Worm (Caenorhabditis elegans): ENCODE measurements around the gene kin-15.

kin-15 gene

DNA sequence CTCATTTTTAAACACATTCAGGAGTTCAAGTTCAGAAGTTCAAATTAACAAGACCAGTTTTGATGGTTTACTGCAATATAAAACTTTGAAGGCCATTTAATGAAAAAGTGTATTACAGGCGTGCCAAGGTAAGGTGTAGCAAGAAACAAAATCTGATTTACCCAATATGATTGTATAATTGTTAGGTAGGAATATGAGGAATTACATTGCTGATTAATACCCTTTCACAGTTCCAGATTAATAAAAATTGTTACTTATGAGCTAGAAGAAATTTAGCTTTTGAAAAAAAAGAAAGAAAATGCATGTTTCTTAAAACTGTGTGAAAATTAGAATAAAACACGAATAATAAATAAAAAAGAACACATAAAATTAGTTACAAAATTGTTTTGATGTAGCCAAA is at the start of gene kin-15:
TSS of gene kin-15 (minus strand) at position 101 of the 400 bp plus-strand sequence.
- TF ChIP-seq madf-5 (GFP tag; IDR thresholded peaks at IDR 0.05), result no peak

- TF ChIP-seq dmd-6 (GFP tag; IDR thresholded peaks at IDR 0.05), result peak; percentile 56
- TF ChIP-seq daf-12 (tag; optimal IDR thresholded peaks at IDR 0.05), result no peak
- TF ChIP-seq zip-2 (tag; optimal IDR thresholded peaks at IDR 0.05), result no peak
- TF ChIP-seq daf-16 (GFP tag; optimal IDR thresholded peaks at IDR 0.05), result no peak
- TF ChIP-seq daf-16 (tag; optimal IDR thresholded peaks at IDR 0.05), result peak; percentile 19
- peak; percentile 8 for TF ChIP-seq pqm-1 (tag; optimal IDR thresholded peaks at IDR 0.05)
- peak in 1 of 2 experiments; percentile 82 for TF ChIP-seq hif-1 (tag; optimal IDR thresholded peaks at IDR 0.05)
- TF ChIP-seq hlh-11 (tag; optimal IDR thresholded peaks at IDR 0.05), result peak; percentile 37
- peak; percentile 27 for TF ChIP-seq hlh-30 (tag; optimal IDR thresholded peaks at IDR 0.05; ENCODE audit: insufficient read depth)
- peak; percentile 23 for TF ChIP-seq nhr-28 (tag; optimal IDR thresholded peaks at IDR 0.05)
Measured at ce11 chrII:9482529-9482928, 49.0 kb upstream of the kin-15 start.

ce11 chrII:9481427-9481826 is 47.9 kb upstream of the kin-15 start:
- TF ChIP-seq aha-1 (tag) (peak; percentile 87), madf-5 (GFP tag; IDR thresholded peaks at IDR 0.05) (no peak), daf-16 (GFP tag; optimal IDR thresholded peaks at IDR 0.05) (no peak), daf-16 (tag; optimal IDR thresholded peaks at IDR 0.05) (peak; percentile 14), F10B5.3 (tag; optimal IDR thresholded peaks at IDR 0.05) (no peak), dmd-6 (GFP tag; IDR thresholded peaks at IDR 0.05) (peak; percentile 47; the same call in 1 of the 2 replicates)

DNA sequence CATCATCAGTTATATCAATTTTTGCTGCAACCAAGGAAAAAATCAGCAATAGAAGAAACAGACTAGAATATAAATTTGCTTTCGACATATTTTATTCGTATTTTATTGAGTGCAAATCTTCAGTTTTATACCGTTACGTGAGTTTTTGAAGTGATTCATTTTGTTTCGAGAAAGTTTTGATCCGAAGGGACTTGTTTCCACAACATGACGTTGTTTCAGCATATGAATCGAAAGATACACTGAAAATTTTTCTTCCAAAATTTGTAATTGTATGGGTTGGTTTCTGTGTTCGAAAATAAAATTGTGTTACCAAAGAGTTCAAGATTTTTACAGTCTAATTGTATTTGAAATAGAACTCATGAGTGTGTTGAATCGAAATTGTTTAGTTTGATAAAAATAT is 46.5 kb upstream of the kin-15 start, which contains the start of gene T19H5.7:
TSS of gene T19H5.7 (minus strand) at position 101 of the 400 bp plus-strand sequence.
- TF ChIP-seq ZK546.5 (tag; optimal IDR thresholded peaks at IDR 0.05) (no peak), zag-1 (tag; optimal IDR thresholded peaks at IDR 0.05) (no peak), nhr-102 (tag; optimal IDR thresholded peaks at IDR 0.05) (no peak), snpc-1.2 (GFP tag; IDR thresholded peaks at IDR 0.05) (no peak), snpc-4 (tag; optimal IDR thresholded peaks at IDR 0.05) (no peak), hlh-30 (tag; optimal IDR thresholded peaks at IDR 0.05; ENCODE audit: insufficient read depth) (no peak), lin-15B (tag; optimal IDR thresholded peaks at IDR 0.05) (no peak), aly-2 (tag; optimal IDR thresholded peaks at IDR 0.05) (no peak), hmg-1.1 (GFP tag; IDR thresholded peaks at IDR 0.05) (no peak), gei-8 (GFP tag; optimal IDR thresholded peaks at IDR 0.05) (no peak), lin-13 (GFP tag; optimal IDR thresholded peaks at IDR 0.05) (no peak), saeg-2 (GFP tag; IDR thresholded peaks at IDR 0.05) (no peak), nhr-6 (tag; optimal IDR thresholded peaks at IDR 0.05) (no peak), daf-16 (GFP tag; optimal IDR thresholded peaks at IDR 0.05) (no peak), daf-16 (tag; optimal IDR thresholded peaks at IDR 0.05) (no peak), ctbp-1 (GFP tag; IDR thresholded peaks at IDR 0.05) (no peak), jun-1 (tag; optimal IDR thresholded peaks at IDR 0.05) (no peak)

ce11 chrII:9477567-9477966 is 44.1 kb upstream of the kin-15 start, which contains the start of gene chil-27:
Gene chil-27, plus strand, starts transcription at chrII:9477867.
- TF ChIP-seq sdz-12 (GFP tag; optimal IDR thresholded peaks at IDR 0.05), result no peak
- no peak for TF ChIP-seq lsy-2 (tag; optimal IDR thresholded peaks at IDR 0.05)
- TF ChIP-seq ceh-62 (tag; optimal IDR thresholded peaks at IDR 0.05), result no peak
- no peak for TF ChIP-seq tag-97 (GFP tag; IDR thresholded peaks at IDR 0.05)
- no peak for TF ChIP-seq mxl-2 (GFP tag; conservative IDR thresholded peaks at IDR 0.05)
- TF ChIP-seq ama-1 (optimal IDR thresholded peaks at IDR 0.05), result no peak
- TF ChIP-seq mes-2 (tag; optimal IDR thresholded peaks at IDR 0.05; ENCODE audit: poor library complexity, severe bottlenecking), result no peak
- no peak for TF ChIP-seq cey-2 (tag; optimal IDR thresholded peaks at IDR 0.05; ENCODE audit: borderline replicate concordance, insufficient read depth)
- TF ChIP-seq ctbp-1 (GFP tag; IDR thresholded peaks at IDR 0.05), result no peak
- no peak for TF ChIP-seq tra-1 (GFP tag; IDR thresholded peaks at IDR 0.05)
- no peak for TF ChIP-seq F44E2.7 (GFP tag; IDR thresholded peaks at IDR 0.05)
- no peak for TF ChIP-seq jun-1 (tag; optimal IDR thresholded peaks at IDR 0.05)
- TF ChIP-seq pqm-1 (tag; optimal IDR thresholded peaks at IDR 0.05), result no peak
- TF ChIP-seq daf-19 (GFP tag; conservative IDR thresholded peaks at IDR 0.05), result no peak
- TF ChIP-seq attf-4 (tag; optimal IDR thresholded peaks at IDR 0.05), result no peak
- no peak for TF ChIP-seq nhr-102 (tag; optimal IDR thresholded peaks at IDR 0.05)
- no peak for TF ChIP-seq daf-16 (GFP tag; optimal IDR thresholded peaks at IDR 0.05)
- no peak for TF ChIP-seq daf-16 (tag; optimal IDR thresholded peaks at IDR 0.05)
- TF ChIP-seq lin-15B (tag; optimal IDR thresholded peaks at IDR 0.05), result no peak
- no peak for TF ChIP-seq ceh-20 (GFP tag; IDR thresholded peaks at IDR 0.05)

Measured in whole organism, L4 larva.